Worm (Caenorhabditis elegans): ENCODE data around the gene F36A4.1.

DNA sequence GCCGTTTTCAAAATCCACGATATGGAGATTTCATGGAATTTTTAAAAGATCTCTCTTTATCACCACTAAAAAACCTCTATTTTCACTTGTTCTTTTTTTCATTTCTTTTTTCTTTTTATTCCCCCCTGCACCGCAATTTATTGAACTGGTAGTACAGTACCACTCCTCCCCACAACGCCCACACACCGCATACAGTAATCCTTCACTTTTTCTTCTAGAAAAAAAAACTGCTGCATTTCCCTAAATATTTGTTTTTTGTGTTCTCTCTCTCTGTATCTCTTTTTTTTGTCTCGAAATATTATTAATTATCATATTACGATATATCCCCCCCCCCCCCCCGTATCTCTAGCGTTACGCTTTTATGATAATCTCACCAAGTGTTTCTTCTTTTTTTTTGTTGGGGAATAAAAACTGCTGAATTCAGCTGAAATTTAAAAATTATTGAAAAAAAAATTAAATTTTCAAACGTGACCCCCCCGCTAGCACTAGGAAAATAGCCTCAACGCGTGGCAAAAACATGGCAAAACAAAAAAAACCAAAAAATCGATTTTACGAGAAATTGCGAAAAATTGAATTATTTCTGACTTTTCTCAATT lies 44.6 kb downstream of the F36A4.1 start, which contains the start of gene Y24D9B.1:
- TF ChIP-seq ces-1 (GFP tag; optimal IDR thresholded peaks at IDR 0.05) (no peak), lin-13 (tag; optimal IDR thresholded peaks at IDR 0.05) (no peak), unc-39 (tag; optimal IDR thresholded peaks at IDR 0.05) (no peak), unc-62 (GFP tag; optimal IDR thresholded peaks at IDR 0.05) (no peak), ztf-11 (tag; optimal IDR thresholded peaks at IDR 0.05) (no peak), pha-4 (tag; optimal IDR thresholded peaks at IDR 0.05) (no peak), hlh-1 (tag; optimal IDR thresholded peaks at IDR 0.05) (no peak), elt-3 (tag; optimal IDR thresholded peaks at IDR 0.05) (no peak), nhr-2 (tag; optimal IDR thresholded peaks at IDR 0.05) (no peak), nhr-237 (tag; optimal IDR thresholded peaks at IDR 0.05) (no peak), snpc-4 (tag; optimal IDR thresholded peaks at IDR 0.05) (no peak), nhr-76 (tag; optimal IDR thresholded peaks at IDR 0.05) (no peak), lsy-2 (tag; optimal IDR thresholded peaks at IDR 0.05) (no peak)
